Fruit fly (Drosophila melanogaster): ENCODE results near the gene Drak.

Drak gene

dm6 chrX:11569956-11570695, 77.2 kb downstream of the Drak start, which contains the start of the genes Polr2A and CG11699 (continued):
- TF ChIP-seq sr (GFP tag; IDR thresholded peaks at IDR 0.05) (no peak), en (GFP tag; optimal IDR thresholded peaks at IDR 0.05) (no peak), grau (tag; optimal IDR thresholded peaks at IDR 0.05) (peak; percentile 58), mirr (GFP tag; optimal IDR thresholded peaks at IDR 0.05) (no peak), Optix (GFP tag; IDR thresholded peaks at IDR 0.05) (no peak), Fer1 (GFP tag; optimal IDR thresholded peaks at IDR 0.05) (peak; percentile 47), ind (GFP tag; optimal IDR thresholded peaks at IDR 0.05) (peak; percentile 57), CG2202 (tag; optimal IDR thresholded peaks at IDR 0.05) (no peak), Fer3 (tag; optimal IDR thresholded peaks at IDR 0.05) (peak; percentile 17), CG7839 (tag; optimal IDR thresholded peaks at IDR 0.05) (no peak), CG4820 (GFP tag; optimal IDR thresholded peaks at IDR 0.05) (peak; percentile 3), nom (GFP tag; optimal IDR thresholded peaks at IDR 0.05) (peak; percentile 76), bbx (GFP tag; IDR thresholded peaks at IDR 0.05; ENCODE audit: partially characterized antibody) (no peak; the same call in 1 of the 2 replicates), CG3847 (GFP tag; IDR thresholded peaks at IDR 0.05) (peak; percentile 67), B-H1 (GFP tag; IDR thresholded peaks at IDR 0.05) (no peak; the same call in 2 of the 3 replicates), maf-S (GFP tag; optimal IDR thresholded peaks at IDR 0.05) (no peak), Kr (GFP tag; optimal IDR thresholded peaks at IDR 0.05) (no peak), CG13296 (GFP tag; optimal IDR thresholded peaks at IDR 0.05) (peak; percentile 8), pita (GFP tag; optimal IDR thresholded peaks at IDR 0.05) (no peak), CG1647 (GFP tag; optimal IDR thresholded peaks at IDR 0.05) (no peak), sna (GFP tag; IDR thresholded peaks at IDR 0.05; ENCODE audit: partially characterized antibody) (0 out of 2 replicates have a peak, but pooled peaks have one; percentile 27), CG13894 (tag; optimal IDR thresholded peaks at IDR 0.05) (peak; percentile 53), CG6175 (GFP tag; IDR thresholded peaks at IDR 0.05) (no peak), inv (GFP tag; IDR thresholded peaks at IDR 0.05; ENCODE audit: partially characterized antibody) (no peak), CG5953 (GFP tag; IDR thresholded peaks at IDR 0.05) (no peak), trem (tag; optimal IDR thresholded peaks at IDR 0.05) (peak; percentile 63), phol (tag; optimal IDR thresholded peaks at IDR 0.05) (peak; percentile 76), dmrt11E (tag; optimal IDR thresholded peaks at IDR 0.05) (peak; percentile 50), tin (GFP tag; optimal IDR thresholded peaks at IDR 0.05) (peak; percentile 19), vvl (GFP tag; IDR thresholded peaks at IDR 0.05) (0 out of 2 replicates have a peak, but pooled peaks have one; percentile 22), CG12299 (tag; optimal IDR thresholded peaks at IDR 0.05) (peak; percentile 29), cwo (GFP tag; optimal IDR thresholded peaks at IDR 0.05) (no peak), gsb-n (tag; optimal IDR thresholded peaks at IDR 0.05) (peak; percentile 54), Six4 (GFP tag; optimal IDR thresholded peaks at IDR 0.05) (peak; percentile 12), CG43689 (GFP tag; IDR thresholded peaks at IDR 0.05) (no peak), Hr78 (GFP tag; optimal IDR thresholded peaks at IDR 0.05) (no peak), Vsx1 (GFP tag; optimal IDR thresholded peaks at IDR 0.05) (no peak), Dad (GFP tag; optimal IDR thresholded peaks at IDR 0.05) (no peak), CG30020 (tag; optimal IDR thresholded peaks at IDR 0.05) (peak; percentile 55), CG1603 (tag; optimal IDR thresholded peaks at IDR 0.05) (no peak), CG3407 (GFP tag; optimal IDR thresholded peaks at IDR 0.05) (no peak), Meics (GFP tag; optimal IDR thresholded peaks at IDR 0.05) (peak; percentile 44), ttk (GFP tag; IDR thresholded peaks at IDR 0.05) (no peak), yki (optimal IDR thresholded peaks at IDR 0.05) (no peak), br (optimal IDR thresholded peaks at IDR 0.05) (no peak), fd64A (GFP tag; optimal IDR thresholded peaks at IDR 0.05) (no peak), ATbp (GFP tag; optimal IDR thresholded peaks at IDR 0.05) (no peak), jumu (GFP tag; optimal IDR thresholded peaks at IDR 0.05) (peak; percentile 34), CG12104 (GFP tag; optimal IDR thresholded peaks at IDR 0.05) (peak; percentile 38), CG18764 (GFP tag; optimal IDR thresholded peaks at IDR 0.05) (no peak)

Data from whole organism, embryonic.